Fruit fly (Drosophila melanogaster) whole organism, prepupa: ENCODE results near the gene Alr.

Experiments
- Blimp-1 ChIP-seq: fragments of 200-800 bp; sonication (Bioruptor generic); optimal IDR thresholded peaks from 3 replicates; lab custom pipeline; 2017; ENCODE audit warnings: missing biosample characterization, missing genetic modification characterization, mild to moderate bottlenecking, moderate library complexity, missing genetic modification reagents
- CG10669 ChIP-seq: fragments of 200-800 bp; sonication (Bioruptor generic); optimal IDR thresholded peaks from 3 replicates; lab custom pipeline; 2018; ENCODE audit warnings: missing biosample characterization, mild to moderate bottlenecking, missing genetic modification characterization, moderate library complexity
- CG11762 ChIP-seq: fragments of 200-800 bp; sonication (Bioruptor generic); optimal IDR thresholded peaks from 3 replicates; lab custom pipeline; 2016; ENCODE audit warnings: missing biosample characterization, missing genetic modification characterization; ENCODE audit not compliant: insufficient read depth
- CG15336 ChIP-seq: fragments of 200-800 bp; sonication (Bioruptor generic); IDR thresholded peaks from 2 replicates; pipeline ENCODE4 v1.3.6; 2022; ENCODE audit warnings: missing biosample characterization, missing genetic modification characterization
- CG16779 ChIP-seq: fragments of 200-800 bp; sonication (Bioruptor generic); optimal IDR thresholded peaks from 3 replicates; lab custom pipeline; 2017; ENCODE audit warnings: missing biosample characterization, mild to moderate bottlenecking, missing genetic modification characterization
- CG32006 ChIP-seq: fragments of 200-800 bp; sonication (Bioruptor generic); optimal IDR thresholded peaks from 3 replicates; lab custom pipeline; 2017; ENCODE audit warnings: missing biosample characterization, mild to moderate bottlenecking, missing genetic modification characterization
- CG34406 ChIP-seq: fragments of 200-800 bp; sonication (Bioruptor generic); optimal IDR thresholded peaks from 3 replicates; lab custom pipeline; 2016; ENCODE audit warnings: missing biosample characterization, missing genetic modification characterization
- CG4318 ChIP-seq: fragments of 200-800 bp; sonication (Bioruptor generic); optimal IDR thresholded peaks from 3 replicates; lab custom pipeline; 2017; ENCODE audit warnings: missing biosample characterization, mild to moderate bottlenecking, missing genetic modification characterization
- CG6163 ChIP-seq: fragments of 200-800 bp; sonication (Bioruptor generic); IDR thresholded peaks from 3 replicates; pipeline ENCODE4 v1.3.6; 2022; ENCODE audit warnings: missing biosample characterization, missing genetic modification characterization
- CG7368 ChIP-seq: fragments of 200-800 bp; sonication (Bioruptor generic); optimal IDR thresholded peaks from 3 replicates; lab custom pipeline; 2016; ENCODE audit warnings: missing biosample characterization, missing genetic modification characterization
- CG8319 ChIP-seq: fragments of 200-800 bp; sonication (Bioruptor generic); optimal IDR thresholded peaks from 3 replicates; lab custom pipeline; 2016; ENCODE audit warnings: missing biosample characterization, missing genetic modification characterization
- CG8632 ChIP-seq: fragments of 200-800 bp; sonication (Bioruptor generic); optimal IDR thresholded peaks from 3 replicates; lab custom pipeline; 2016; ENCODE audit warnings: missing biosample characterization, missing genetic modification characterization
- CG9139 ChIP-seq: fragments of 200-800 bp; sonication (Bioruptor generic); optimal IDR thresholded peaks from 3 replicates; lab custom pipeline; 2017; ENCODE audit warnings: missing biosample characterization, mild to moderate bottlenecking, missing genetic modification characterization
- Eip75B ChIP-seq: fragments of 200-800 bp; sonication (Bioruptor generic); optimal IDR thresholded peaks from 3 replicates; lab custom pipeline; 2016; ENCODE audit warnings: missing biosample characterization, missing genetic modification characterization
- Eip78C ChIP-seq: fragments of 200-800 bp; sonication (Bioruptor generic); peaks from one replicate; lab custom pipeline; 2016; ENCODE audit warnings: missing biosample characterization, missing genetic modification characterization
- Eip93F ChIP-seq: fragments of 200-800 bp; sonication (Bioruptor generic); optimal IDR thresholded peaks from 2 replicates; lab custom pipeline; 2016; ENCODE audit warnings: missing biosample characterization, mild to moderate bottlenecking, missing genetic modification characterization
- Ets21C ChIP-seq: fragments of 200-800 bp; sonication (Bioruptor generic); optimal IDR thresholded peaks from 3 replicates; lab custom pipeline; 2016; ENCODE audit warnings: missing biosample characterization, missing genetic modification characterization
- Ets96B ChIP-seq: fragments of 200-800 bp; optimal IDR thresholded peaks from 2 replicates; lab custom pipeline; 2019; ENCODE audit warnings: missing biosample characterization, mild to moderate bottlenecking, missing genetic modification characterization, moderate library complexity
- Gug ChIP-seq: fragments of 200-800 bp; sonication (Bioruptor generic); IDR thresholded peaks from 2 replicates; pipeline ENCODE4 v1.3.6; 2022; ENCODE audit warnings: missing biosample characterization, missing genetic modification characterization
- Hr38 ChIP-seq: sonication (Bioruptor generic); optimal IDR thresholded peaks from 2 replicates; lab custom pipeline; 2016; ENCODE audit warnings: missing biosample characterization, missing genetic modification characterization
- Hr4 ChIP-seq: fragments of 200-800 bp; sonication (Bioruptor generic); optimal IDR thresholded peaks from 3 replicates; lab custom pipeline; 2016; ENCODE audit warnings: missing biosample characterization, missing genetic modification characterization
- Met ChIP-seq: fragments of 200-800 bp; sonication (Bioruptor generic); optimal IDR thresholded peaks from 3 replicates; lab custom pipeline; 2016; ENCODE audit warnings: missing biosample characterization, missing genetic modification characterization
- Sox102F ChIP-seq: fragments of 200-800 bp; sonication (Bioruptor generic); optimal IDR thresholded peaks from 2 replicates; lab custom pipeline; 2016; ENCODE audit warnings: missing biosample characterization, mild to moderate bottlenecking, missing genetic modification characterization
- acj6 ChIP-seq: fragments of 200-800 bp; sonication (Bioruptor generic); optimal IDR thresholded peaks from 3 replicates; lab custom pipeline; 2016; ENCODE audit warnings: missing biosample characterization, missing genetic modification characterization
- cyc ChIP-seq: fragments of 200-800 bp; sonication (Bioruptor generic); optimal IDR thresholded peaks from 3 replicates; lab custom pipeline; 2016; ENCODE audit warnings: missing biosample characterization, missing genetic modification characterization
- esn ChIP-seq: fragments of 200-800 bp; sonication (Bioruptor generic); optimal IDR thresholded peaks from 2 replicates; lab custom pipeline; 2016; ENCODE audit warnings: missing biosample characterization, mild to moderate bottlenecking, missing genetic modification characterization, moderate library complexity
- fd85E ChIP-seq: fragments of 200-800 bp; sonication (Bioruptor generic); optimal IDR thresholded peaks from 3 replicates; lab custom pipeline; 2016; ENCODE audit warnings: missing biosample characterization, missing genetic modification characterization
- fkh ChIP-seq: fragments of 200-800 bp; sonication (Bioruptor generic); optimal IDR thresholded peaks from 3 replicates; lab custom pipeline; 2017; ENCODE audit warnings: missing biosample characterization, mild to moderate bottlenecking, missing genetic modification characterization, moderate library complexity
- lz ChIP-seq: fragments of 200-800 bp; sonication (Bioruptor generic); optimal IDR thresholded peaks from 3 replicates; lab custom pipeline; 2016; ENCODE audit warnings: missing biosample characterization, missing genetic modification characterization
- salr ChIP-seq, 2 experiments: fragments of 200-800 bp; sonication (Bioruptor generic); optimal IDR thresholded peaks; 3 replicates each; lab custom pipeline; 2016 to 2018; ENCODE audit warnings: missing biosample characterization in 2 of 2, missing genetic modification characterization in 2 of 2, mild to moderate bottlenecking in 1 of 2
- spab ChIP-seq: fragments of 200-800 bp; sonication (Bioruptor generic); optimal IDR thresholded peaks from 2 replicates; lab custom pipeline; 2017; ENCODE audit warnings: missing biosample characterization, mild to moderate bottlenecking, missing genetic modification characterization, missing genetic modification reagents
- ss ChIP-seq, 2 experiments: fragments of 200-800 bp; sonication (Bioruptor generic); optimal IDR thresholded peaks; 2 replicates in 1 of 2; 3 replicates in 1 of 2; lab custom pipeline; 2017 to 2018; ENCODE audit warnings: mild to moderate bottlenecking in 2 of 2, missing biosample characterization in 2 of 2, missing genetic modification characterization in 2 of 2, moderate library complexity in 1 of 2
- topi ChIP-seq: fragments of 200-800 bp; sonication (Bioruptor generic); optimal IDR thresholded peaks from 3 replicates; lab custom pipeline; 2016; ENCODE audit warnings: missing biosample characterization, missing genetic modification characterization
- vri ChIP-seq: fragments of 200-800 bp; sonication (Bioruptor generic); optimal IDR thresholded peaks from 3 replicates; lab custom pipeline; 2016; ENCODE audit warnings: missing biosample characterization, mild to moderate bottlenecking, missing genetic modification characterization

The Alr gene

dm6 chrX:19786823-19787222 lies 38.7 kb downstream of the Alr start:
- no peak for TF ChIP-seq vri (GFP tag; lab: Kevin White, UChicago)
- peak in 1 of 2 experiments; percentile 85 for TF ChIP-seq ss (GFP tag; optimal IDR thresholded peaks at IDR 0.05; lab: Kevin White, UChicago)

- TF ChIP-seq Ets21C (GFP tag; lab: Kevin White, UChicago) (no peak), CG9139 (GFP tag; lab: Kevin White, UChicago) (no peak), spab (GFP tag; lab: Kevin White, UChicago) (no peak), Gug (GFP tag; lab: Robert Waterston, UW) (no peak), salr (GFP tag; optimal IDR thresholded peaks at IDR 0.05; lab: Kevin White, UChicago) (no peak), CG6163 (GFP tag; lab: Robert Waterston, UW) (peak; percentile 36; the same call in 1 of the 3 replicates), Eip78C (GFP tag; lab: Kevin White, UChicago) (peak; percentile 38), fkh (peak; percentile 65), Eip75B (GFP tag; lab: Kevin White, UChicago) (no peak), CG32006 (GFP tag; lab: Kevin White, UChicago) (no peak)
Measured at dm6 chrX:19787921-19788620, 40.0 kb downstream of the Alr start.

dm6 chrX:19788621-19788944 lies 40.5 kb downstream of the Alr start:
- TF ChIP-seq Gug (GFP tag; lab: Robert Waterston, UW) (no peak), Eip75B (GFP tag; lab: Kevin White, UChicago) (no peak), Eip93F (GFP tag; lab: Kevin White, UChicago) (no peak), Blimp-1 (GFP tag; lab: Kevin White, UChicago) (no peak), lz (no peak), topi (GFP tag; lab: Kevin White, UChicago) (no peak), CG4318 (GFP tag; lab: Kevin White, UChicago) (no peak), acj6 (GFP tag; lab: Kevin White, UChicago) (no peak), Met (GFP tag; lab: Kevin White, UChicago) (no peak)

dm6 chrX:19791832-19792231 lies 43.7 kb downstream of the Alr start:
- TF ChIP-seq spab (GFP tag; lab: Kevin White, UChicago) (no peak), CG9139 (GFP tag; lab: Kevin White, UChicago) (no peak), CG16779 (no peak), CG15336 (GFP tag; lab: Robert Waterston, UW) (no peak), Hr38 (GFP tag; lab: Kevin White, UChicago) (no peak), CG4318 (GFP tag; lab: Kevin White, UChicago) (no peak), Sox102F (GFP tag; lab: Kevin White, UChicago) (no peak), Ets96B (tag; lab: Kevin White, UChicago) (no peak), esn (GFP tag; lab: Kevin White, UChicago) (no peak), Met (GFP tag; lab: Kevin White, UChicago) (no peak), salr (GFP tag; optimal IDR thresholded peaks at IDR 0.05; lab: Kevin White, UChicago) (no peak), cyc (GFP tag; lab: Kevin White, UChicago) (no peak), CG8319 (GFP tag; lab: Kevin White, UChicago) (no peak), Gug (GFP tag; lab: Robert Waterston, UW) (no peak), fd85E (GFP tag; lab: Kevin White, UChicago) (no peak)

dm6 chrX:19792572-19792971 lies 44.5 kb downstream of the Alr start:
- TF ChIP-seq CG7368 (GFP tag; lab: Kevin White, UChicago) (no peak), CG11762 (GFP tag; lab: Kevin White, UChicago) (no peak), CG8632 (GFP tag; lab: Kevin White, UChicago) (no peak), CG10669 (GFP tag; lab: Kevin White, UChicago) (no peak), CG34406 (GFP tag; lab: Kevin White, UChicago) (no peak), Hr4 (GFP tag; lab: Kevin White, UChicago) (no peak), topi (GFP tag; lab: Kevin White, UChicago) (no peak)
